Fruit fly (Drosophila melanogaster): ENCODE results near the gene PICK1.
A peak's percentile ranks its signal among the peaks of the same experiment; 100 is the strongest.

PICK1 gene

DNA sequence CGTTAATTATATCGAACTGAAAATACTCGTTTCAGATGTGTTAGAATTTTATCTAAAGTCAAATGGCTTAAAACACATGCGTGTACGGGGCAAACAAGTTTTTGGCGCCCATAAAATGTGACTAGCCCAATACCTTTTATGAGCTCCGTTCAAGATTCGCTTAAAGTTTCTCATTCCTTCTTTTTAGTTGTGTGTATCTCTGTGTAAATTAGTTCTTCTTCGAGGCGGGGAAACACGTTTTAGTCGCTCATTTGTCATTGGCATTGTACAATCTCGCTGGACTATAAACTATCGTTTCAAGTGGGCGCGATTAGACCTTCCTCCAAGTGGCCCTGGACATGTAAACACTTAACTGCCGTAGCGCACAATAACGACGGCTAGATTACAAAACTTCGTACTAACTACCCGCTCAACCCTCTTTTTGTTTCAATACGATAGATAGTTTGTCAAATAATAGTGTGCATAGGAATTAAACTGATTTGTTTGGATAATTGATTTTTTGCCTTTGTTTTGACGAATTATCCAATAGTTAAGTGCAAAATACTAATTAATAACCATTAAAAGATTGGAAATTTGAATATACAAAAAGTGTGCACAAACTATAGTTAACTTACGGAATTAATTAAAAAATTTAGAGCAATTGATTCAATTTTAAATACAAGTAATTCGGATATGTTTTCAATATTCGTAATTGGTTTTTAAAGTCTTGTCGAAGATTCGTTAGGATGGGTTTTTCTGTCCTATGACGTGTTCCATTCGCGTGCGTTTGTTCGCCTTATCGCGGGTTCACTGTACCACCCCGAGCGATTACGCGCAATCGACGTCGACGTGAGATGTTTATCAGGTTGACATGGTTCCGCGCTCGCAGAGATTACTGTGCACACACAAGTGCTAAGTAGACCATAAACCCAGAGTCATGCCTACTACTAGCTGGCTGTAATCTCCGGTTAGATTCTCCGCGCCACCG lies 25.9 kb downstream of the PICK1 start (continued):
- TF ChIP-seq CG7357 (GFP tag; IDR thresholded peaks at IDR 0.05) = no peak
- peak; percentile 42; the same call in 1 of the 2 replicates for TF ChIP-seq CG11247 (GFP tag; IDR thresholded peaks at IDR 0.05)
- TF ChIP-seq sc (optimal IDR thresholded peaks at IDR 0.05) = no peak
- no peak for TF ChIP-seq sc (GFP tag; optimal IDR thresholded peaks at IDR 0.05)
- TF ChIP-seq az2 (GFP tag; optimal IDR thresholded peaks at IDR 0.05) = peak; percentile 36
- TF ChIP-seq nerfin-2 (GFP tag; IDR thresholded peaks at IDR 0.05; ENCODE audit: partially characterized antibody) = no peak
- peak; percentile 67; the same call in 3 of the 4 replicates for TF ChIP-seq Gug (GFP tag; IDR thresholded peaks at IDR 0.05)
- no peak for TF ChIP-seq knrl (GFP tag; IDR thresholded peaks at IDR 0.05; ENCODE audit: partially characterized antibody)
- peak; percentile 1 for TF ChIP-seq Abd-B (GFP tag; optimal IDR thresholded peaks at IDR 0.05)
- TF ChIP-seq tna (GFP tag; IDR thresholded peaks at IDR 0.05; ENCODE audit: partially characterized antibody) = no peak
- TF ChIP-seq p53 (GFP tag; optimal IDR thresholded peaks at IDR 0.05) = no peak
- peak; percentile 69 for TF ChIP-seq Xbp1 (GFP tag; optimal IDR thresholded peaks at IDR 0.05)
- peak; percentile 32; the same call in 1 of the 2 replicates for TF ChIP-seq Taf1 (GFP tag; IDR thresholded peaks at IDR 0.05)
- TF ChIP-seq fd3F (GFP tag; optimal IDR thresholded peaks at IDR 0.05) = no peak
- TF ChIP-seq CG12299 (tag; optimal IDR thresholded peaks at IDR 0.05) = no peak
- TF ChIP-seq lov (optimal IDR thresholded peaks at IDR 0.05) = no peak
- 0 out of 3 replicates have a peak, but pooled peaks have one; percentile 38 for TF ChIP-seq lov (GFP tag; IDR thresholded peaks at IDR 0.05)
- TF ChIP-seq CG15073 (GFP tag; optimal IDR thresholded peaks at IDR 0.05) = no peak
- peak; percentile 65 for TF ChIP-seq CG2712 (tag; optimal IDR thresholded peaks at IDR 0.05)
- no peak for TF ChIP-seq CG14860 (GFP tag; IDR thresholded peaks at IDR 0.05; ENCODE audit: partially characterized antibody)
- TF ChIP-seq CG3847 (GFP tag; IDR thresholded peaks at IDR 0.05) = peak; percentile 35; the same call in 1 of the 2 replicates
- no peak for TF ChIP-seq aop (GFP tag; IDR thresholded peaks at IDR 0.05)
- TF ChIP-seq Asciz (GFP tag; optimal IDR thresholded peaks at IDR 0.05) = peak; percentile 20
- no peak for TF ChIP-seq vnd (GFP tag; IDR thresholded peaks at IDR 0.05; ENCODE audit: partially characterized antibody)
- peak; percentile 14; the same call in 1 of the 3 replicates for TF ChIP-seq Optix (GFP tag; IDR thresholded peaks at IDR 0.05)
- TF ChIP-seq CG7963 (GFP tag; IDR thresholded peaks at IDR 0.05; ENCODE audit: partially characterized antibody) = no peak
- peak; percentile 39 for TF ChIP-seq CG6813 (GFP tag; optimal IDR thresholded peaks at IDR 0.05)
- TF ChIP-seq grn (GFP tag; optimal IDR thresholded peaks at IDR 0.05) = peak; percentile 97
- peak; percentile 37 for TF ChIP-seq MBD-R2 (GFP tag; IDR thresholded peaks at IDR 0.05)
- no peak for TF ChIP-seq tup (GFP tag; optimal IDR thresholded peaks at IDR 0.05)
- no peak for TF ChIP-seq Lim3 (GFP tag; IDR thresholded peaks at IDR 0.05)
- no peak for TF ChIP-seq CG2889 (GFP tag; IDR thresholded peaks at IDR 0.05)
- peak; percentile 10 for TF ChIP-seq CG12104 (GFP tag; optimal IDR thresholded peaks at IDR 0.05)
- no peak for TF ChIP-seq da (GFP tag; optimal IDR thresholded peaks at IDR 0.05)
- TF ChIP-seq PHDP (tag; optimal IDR thresholded peaks at IDR 0.05) = peak; percentile 39
- no peak for TF ChIP-seq CG4854 (GFP tag; optimal IDR thresholded peaks at IDR 0.05)
- no peak for TF ChIP-seq fu2 (GFP tag; optimal IDR thresholded peaks at IDR 0.05)
- TF ChIP-seq scrt (GFP tag; optimal IDR thresholded peaks at IDR 0.05) = peak; percentile 26
- no peak for TF ChIP-seq trh (GFP tag; optimal IDR thresholded peaks at IDR 0.05)
- TF ChIP-seq ac (GFP tag; optimal IDR thresholded peaks at IDR 0.05) = no peak
- TF ChIP-seq psq (GFP tag; optimal IDR thresholded peaks at IDR 0.05) = no peak
- peak; percentile 25 for TF ChIP-seq Sox100B (GFP tag; optimal IDR thresholded peaks at IDR 0.05)
- no peak for TF ChIP-seq Doc2 (GFP tag; IDR thresholded peaks at IDR 0.05)
- no peak for TF ChIP-seq Hand (GFP tag; optimal IDR thresholded peaks at IDR 0.05)
- peak; percentile 57 for TF ChIP-seq ranshi (GFP tag; IDR thresholded peaks at IDR 0.05)
- TF ChIP-seq CG6854 (GFP tag; optimal IDR thresholded peaks at IDR 0.05) = no peak
- peak; percentile 37 for TF ChIP-seq D19A (tag; optimal IDR thresholded peaks at IDR 0.05)
- TF ChIP-seq MESR4 (GFP tag; optimal IDR thresholded peaks at IDR 0.05) = no peak
